Fruit fly (Drosophila melanogaster) whole organism, embryonic: Measurements from ENCODE around the gene CG43403.

Experiments
- CG2116 ChIP-seq: fragments of 200-800 bp; sonication (Bioruptor generic); optimal IDR thresholded peaks from 3 replicates; lab custom pipeline; 2018; ENCODE audit warnings: missing biosample characterization, mild to moderate bottlenecking, missing genetic modification characterization
- Ets65A ChIP-seq: fragments of 200-800 bp; sonication (Bioruptor generic); peaks from one replicate; lab custom pipeline; 2016; ENCODE audit warnings: missing biosample characterization, missing genetic modification characterization
- ind ChIP-seq: fragments of 200-800 bp; sonication (Bioruptor generic); optimal IDR thresholded peaks from 3 replicates; lab custom pipeline; 2016; ENCODE audit warnings: missing biosample characterization, missing genetic modification characterization
- psq ChIP-seq: fragments of 200-800 bp; sonication (Bioruptor generic); optimal IDR thresholded peaks from 2 replicates; lab custom pipeline; 2017; ENCODE audit warnings: missing biosample characterization, missing genetic modification characterization
- tio ChIP-seq: fragments of 200-800 bp; sonication (Bioruptor generic); optimal IDR thresholded peaks from 2 replicates; lab custom pipeline; 2017; ENCODE audit warnings: missing biosample characterization, missing genetic modification characterization, inconsistent platforms

dm6 chr2L:2655094-2655493 is 35.1 kb downstream of the CG43403 start, which contains the start of gene Prosbeta4R2:
- TF ChIP-seq Ets65A (GFP tag; lab: Kevin White, UChicago), result no peak
- no peak for TF ChIP-seq tio (GFP tag; lab: Kevin White, UChicago)
- no peak for TF ChIP-seq psq
- no peak for TF ChIP-seq ind
- no peak for TF ChIP-seq CG2116 (GFP tag; lab: Kevin White, UChicago)
